Fruit fly (Drosophila melanogaster) whole organism, embryonic: ENCODE data around the gene CG3071.

Experiments used
- CG14014 ChIP-seq: fragments of 200-800 bp; sonication (Bioruptor generic); IDR thresholded peaks from 2 replicates; pipeline ENCODE4 v1.3.6; 2022; ENCODE audit warnings: missing biosample characterization, missing genetic modification characterization
- CG15073 ChIP-seq: fragments of 200-800 bp; sonication (Bioruptor generic); optimal IDR thresholded peaks from 2 replicates; lab custom pipeline; 2016; ENCODE audit warnings: missing biosample characterization, missing genetic modification characterization
- Nf-YA ChIP-seq: fragments of 200-800 bp; sonication (Bioruptor generic); IDR thresholded peaks from 2 replicates; pipeline ENCODE4 v1.3.6; 2022; ENCODE audit warnings: missing biosample characterization, missing genetic modification characterization
- bowl ChIP-seq: fragments of 200-800 bp; sonication (Bioruptor generic); IDR thresholded peaks from 2 replicates; pipeline ENCODE4 v1.3.6; 2022; ENCODE audit warnings: missing biosample characterization, missing genetic modification characterization
- disco-r ChIP-seq: fragments of 200-800 bp; sonication (Bioruptor generic); optimal IDR thresholded peaks from 2 replicates; lab custom pipeline; 2016; ENCODE audit warnings: missing biosample characterization, missing genetic modification characterization
- fd3F ChIP-seq: fragments of 200-800 bp; sonication (Bioruptor generic); optimal IDR thresholded peaks from 2 replicates; lab custom pipeline; 2018; ENCODE audit warnings: missing biosample characterization, mild to moderate bottlenecking, missing genetic modification characterization, moderate library complexity
- schlank ChIP-seq: fragments of 200-800 bp; sonication (Bioruptor generic); optimal IDR thresholded peaks from 2 replicates; lab custom pipeline; 2018; ENCODE audit warnings: missing biosample characterization, mild to moderate bottlenecking, missing genetic modification characterization

- TF ChIP-seq CG15073: no peak
- no peak for TF ChIP-seq CG14014 (GFP tag; lab: Robert Waterston, UW)
- no peak for TF ChIP-seq fd3F (GFP tag; lab: Kevin White, UChicago)
- no peak for TF ChIP-seq Nf-YA (GFP tag; lab: Robert Waterston, UW)
- TF ChIP-seq bowl (GFP tag; lab: Robert Waterston, UW): no peak
- no peak for TF ChIP-seq schlank (tag; lab: Kevin White, UChicago)
- no peak for TF ChIP-seq disco-r
These were observed 20.8 kb downstream of the CG3071 start for dm6 chrX:2283470-2283869.
